Worm (Caenorhabditis elegans) whole organism, midembryonic: ENCODE data around the gene ptr-13.

Experiments
- T22C8.4 ChIP-seq: fragments of 200-800 bp; sonication (Bioruptor generic); IDR thresholded peaks from 2 replicates; pipeline ENCODE4 v1.3.6; 2022; ENCODE audit warnings: missing genetic modification characterization, missing compliant biosample characterization
- cog-1 ChIP-seq: sonication (generic microtip); optimal IDR thresholded peaks from 2 replicates; lab custom pipeline; 2016; ENCODE audit warnings: missing genetic modification characterization, missing compliant biosample characterization
- flt-1 ChIP-seq: fragments of 200-800 bp; sonication (Bioruptor generic); IDR thresholded peaks from 2 replicates; pipeline ENCODE4 v1.3.6; 2022; ENCODE audit warnings: missing genetic modification characterization, missing compliant biosample characterization
- med-1 ChIP-seq: sonication (generic microtip); optimal IDR thresholded peaks from 2 replicates; lab custom pipeline; 2017; ENCODE audit warnings: missing genetic modification characterization, mild to moderate bottlenecking, missing compliant biosample characterization, antibody characterized with exemption, missing genetic modification reagents; ENCODE audit not compliant: insufficient read depth

DNA sequence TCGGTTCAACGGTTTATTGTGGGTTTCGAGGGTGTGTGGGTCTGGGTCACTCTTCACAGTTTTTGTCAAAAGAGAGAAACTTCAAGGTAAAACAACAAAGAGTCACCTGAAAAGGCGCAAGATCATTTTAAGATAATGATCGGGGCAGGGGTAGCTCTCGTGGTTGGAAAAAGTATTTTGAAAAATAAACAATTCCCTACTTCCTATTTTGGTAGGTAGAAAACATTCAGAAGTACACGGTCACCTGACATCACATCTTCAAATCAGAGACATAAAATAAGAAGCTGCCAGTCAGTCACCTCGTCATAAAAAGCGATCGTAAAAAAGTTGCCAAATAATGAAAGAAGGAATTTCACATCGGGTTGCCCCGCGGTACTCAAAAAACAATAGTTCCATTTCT lies 30.2 kb upstream of the ptr-13 start:
- TF ChIP-seq cog-1 = no peak
- TF ChIP-seq T22C8.4 = no peak
- no peak for TF ChIP-seq flt-1 (GFP tag; lab: Robert Waterston, UW)
- TF ChIP-seq med-1 (GFP tag; lab: Kevin White, UChicago) = no peak
